Worm (Caenorhabditis elegans): ENCODE results near the gene T07C4.12.

The T07C4.12 gene

ce11 chrIII:10318755-10319154 lies 13.7 kb downstream of the T07C4.12 start, which contains the start of gene unc-69 (continued):
- TF ChIP-seq hpl-2 (GFP tag; optimal IDR thresholded peaks at IDR 0.05) = no peak
- TF ChIP-seq ceh-63 (GFP tag; optimal IDR thresholded peaks at IDR 0.05) = no peak
- TF ChIP-seq lin-35 (GFP tag; optimal IDR thresholded peaks at IDR 0.05) = peak; percentile 74 to 78
- TF ChIP-seq nhr-85 (tag) = peak; percentile 78
- TF ChIP-seq tbx-2 (tag; optimal IDR thresholded peaks at IDR 0.05) = peak; percentile 65
- no peak for TF ChIP-seq fkh-4 (tag; optimal IDR thresholded peaks at IDR 0.05; ENCODE audit: borderline replicate concordance)
- peak; percentile 11 to 79 (median 43) for TF ChIP-seq ceh-82 (tag; optimal IDR thresholded peaks at IDR 0.05)
- TF ChIP-seq ces-1 (GFP tag; optimal IDR thresholded peaks at IDR 0.05) = no peak
- no peak for TF ChIP-seq egl-27 (tag; optimal IDR thresholded peaks at IDR 0.05)
- no peak for TF ChIP-seq fos-1 (tag; optimal IDR thresholded peaks at IDR 0.05)
- TF ChIP-seq fkh-10 (GFP tag; optimal IDR thresholded peaks at IDR 0.05) = no peak
- TF ChIP-seq aha-1 (tag; optimal IDR thresholded peaks at IDR 0.05) = no peak
- no peak for TF ChIP-seq nhr-90 (tag; optimal IDR thresholded peaks at IDR 0.05; ENCODE audit: poor library complexity)
- TF ChIP-seq nhr-11 (tag; optimal IDR thresholded peaks at IDR 0.05) = no peak
- peak; percentile 33 for TF ChIP-seq egl-13 (tag; optimal IDR thresholded peaks at IDR 0.05)
- TF ChIP-seq alr-1 (tag; optimal IDR thresholded peaks at IDR 0.05; ENCODE audit: borderline replicate concordance) = no peak
- TF ChIP-seq hlh-17 (GFP tag; optimal IDR thresholded peaks at IDR 0.05; ENCODE audit: borderline replicate concordance) = no peak
- no peak for TF ChIP-seq elt-2 (tag; optimal IDR thresholded peaks at IDR 0.05)
- TF ChIP-seq lin-15B (tag; optimal IDR thresholded peaks at IDR 0.05) = peak; percentile 63
- TF ChIP-seq lin-39 (tag; optimal IDR thresholded peaks at IDR 0.05) = peak; percentile 0
- no peak for TF ChIP-seq C04F5.9 (tag; optimal IDR thresholded peaks at IDR 0.05)
- TF ChIP-seq rnt-1 (tag; optimal IDR thresholded peaks at IDR 0.05) = peak; percentile 59
- no peak for TF ChIP-seq nhr-84 (tag; optimal IDR thresholded peaks at IDR 0.05)
- peak; percentile 69 for TF ChIP-seq mep-1 (tag; optimal IDR thresholded peaks at IDR 0.05)
- peak; percentile 70 for TF ChIP-seq nhr-71 (tag; optimal IDR thresholded peaks at IDR 0.05)
- TF ChIP-seq lir-3 (tag; optimal IDR thresholded peaks at IDR 0.05; ENCODE audit: poor library complexity) = no peak
- no peak for TF ChIP-seq ceh-90 (tag; optimal IDR thresholded peaks at IDR 0.05)
- peak; percentile 39 for TF ChIP-seq jun-1 (tag; optimal IDR thresholded peaks at IDR 0.05)
- TF ChIP-seq snu-23 (GFP tag; optimal IDR thresholded peaks at IDR 0.05) = peak; percentile 73
- no peak for TF ChIP-seq mef-2 (tag; optimal IDR thresholded peaks at IDR 0.05)
- TF ChIP-seq aly-2 (tag; optimal IDR thresholded peaks at IDR 0.05) = no peak
- TF ChIP-seq efl-1 (optimal IDR thresholded peaks at IDR 0.05) = peak; percentile 77 to 78
- peak; percentile 67 to 96 for TF ChIP-seq efl-1 (GFP tag; optimal IDR thresholded peaks at IDR 0.05 in 1 of 2)
- TF ChIP-seq ceh-8 (GFP tag; optimal IDR thresholded peaks at IDR 0.05) = no peak
- TF ChIP-seq nhr-28 (tag; optimal IDR thresholded peaks at IDR 0.05) = no peak
- no peak for TF ChIP-seq sup-37 (GFP tag; optimal IDR thresholded peaks at IDR 0.05)
- peak; percentile 12 for TF ChIP-seq fkh-8 (tag; optimal IDR thresholded peaks at IDR 0.05)
- peak; percentile 66 to 79 for TF ChIP-seq lsy-2 (tag; optimal IDR thresholded peaks at IDR 0.05)
- TF ChIP-seq zip-4 (GFP tag; optimal IDR thresholded peaks at IDR 0.05) = no peak
- TF ChIP-seq elt-3 (tag; optimal IDR thresholded peaks at IDR 0.05) = peak in 1 of 6 experiments; percentile 11

- TF ChIP-seq alr-1 (tag; optimal IDR thresholded peaks at IDR 0.05; ENCODE audit: borderline replicate concordance) (no peak), elt-2 (tag; optimal IDR thresholded peaks at IDR 0.05) (no peak), grh-1 (GFP tag; IDR thresholded peaks at IDR 0.05) (no peak), mdl-1 (tag; optimal IDR thresholded peaks at IDR 0.05) (no peak), nhr-77 (tag; optimal IDR thresholded peaks at IDR 0.05) (no peak), pag-3 (tag; optimal IDR thresholded peaks at IDR 0.05; ENCODE audit: borderline replicate concordance, insufficient read depth) (no peak), unc-86 (tag; optimal IDR thresholded peaks at IDR 0.05) (no peak), nhr-19 (GFP tag; conservative IDR thresholded peaks at IDR 0.05) (no peak), egl-27 (tag; optimal IDR thresholded peaks at IDR 0.05) (no peak), fkh-8 (tag; optimal IDR thresholded peaks at IDR 0.05) (no peak)
These were observed 14.3 kb downstream of the T07C4.12 start, which contains the start of the genes unc-50 and ostf-4 for ce11 chrIII:10318062-10318609. Gene unc-50 (minus strand): TSS chrIII:10318162. Gene ostf-4 (minus strand): TSS chrIII:10318559.
